Fruit fly (Drosophila melanogaster) whole organism, embryonic: ENCODE data around the gene CG32388.

Experiments
- Aef1 ChIP-seq: fragments of 200-800 bp; sonication (Bioruptor generic); IDR thresholded peaks from 3 replicates; pipeline ENCODE4 v1.3.6; 2022; ENCODE audit warnings: missing biosample characterization, missing genetic modification characterization
- Atf6 ChIP-seq: fragments of 200-800 bp; sonication (Bioruptor generic); IDR thresholded peaks from 2 replicates; pipeline ENCODE4 v1.3.6; 2022; ENCODE audit warnings: missing biosample characterization, missing genetic modification characterization
- B-H1 ChIP-seq: fragments of 200-800 bp; sonication (Bioruptor generic); IDR thresholded peaks from 3 replicates; pipeline ENCODE4 v1.3.6; 2022; ENCODE audit warnings: missing biosample characterization, missing genetic modification characterization
- Blimp-1 ChIP-seq: fragments of 200-800 bp; sonication (Bioruptor generic); optimal IDR thresholded peaks from 3 replicates; lab custom pipeline; 2018; ENCODE audit warnings: missing biosample characterization, missing genetic modification characterization, mild to moderate bottlenecking, moderate library complexity, missing genetic modification reagents
- CG10209 ChIP-seq: fragments of 200-800 bp; sonication (Bioruptor generic); optimal IDR thresholded peaks from 3 replicates; lab custom pipeline; 2017; ENCODE audit warnings: missing biosample characterization, mild to moderate bottlenecking, missing genetic modification characterization, missing genetic modification reagents
- CG10321 ChIP-seq: fragments of 200-800 bp; sonication (Bioruptor generic); IDR thresholded peaks from 2 replicates; pipeline ENCODE4 v1.3.6; 2022; ENCODE audit warnings: missing biosample characterization, missing genetic modification characterization
- CG11696 ChIP-seq: fragments of 200-800 bp; sonication (Bioruptor generic); IDR thresholded peaks from 2 replicates; pipeline ENCODE4 v1.3.6; 2022; ENCODE audit warnings: missing biosample characterization, missing genetic modification characterization
- CG13424 ChIP-seq: fragments of 200-800 bp; sonication (Bioruptor generic); optimal IDR thresholded peaks from 2 replicates; lab custom pipeline; 2019; ENCODE audit warnings: missing biosample characterization, mild to moderate bottlenecking, missing genetic modification characterization, moderate library complexity
- CG14050 ChIP-seq: fragments of 200-800 bp; sonication (Bioruptor generic); IDR thresholded peaks from 3 replicates; pipeline ENCODE4 v1.3.6; 2022; ENCODE audit warnings: missing biosample characterization, missing genetic modification characterization
- CG15011 ChIP-seq: fragments of 200-800 bp; sonication (Bioruptor generic); optimal IDR thresholded peaks from 3 replicates; lab custom pipeline; 2018; ENCODE audit warnings: missing biosample characterization, mild to moderate bottlenecking, missing genetic modification characterization
- CG15479 ChIP-seq: fragments of 200-800 bp; sonication (Bioruptor generic); optimal IDR thresholded peaks from 3 replicates; lab custom pipeline; 2019; ENCODE audit warnings: missing biosample characterization, mild to moderate bottlenecking, missing genetic modification characterization, moderate library complexity
- CG1647 ChIP-seq: fragments of 200-800 bp; sonication (Bioruptor generic); optimal IDR thresholded peaks from 3 replicates; lab custom pipeline; 2016; ENCODE audit warnings: missing biosample characterization, missing genetic modification characterization
- CG16779 ChIP-seq: fragments of 200-800 bp; sonication (Bioruptor generic); IDR thresholded peaks from 2 replicates; pipeline ENCODE4 v1.3.6; 2022; ENCODE audit warnings: missing biosample characterization, missing genetic modification characterization
- CG2202 ChIP-seq: fragments of 200-800 bp; sonication (Bioruptor generic); optimal IDR thresholded peaks from 2 replicates; lab custom pipeline; 2018; ENCODE audit warnings: missing biosample characterization, mild to moderate bottlenecking, missing genetic modification characterization
- CG30403 ChIP-seq: fragments of 200-800 bp; sonication (Bioruptor generic); optimal IDR thresholded peaks from 3 replicates; lab custom pipeline; 2016; ENCODE audit warnings: missing biosample characterization, missing genetic modification characterization
- CG3065 ChIP-seq: fragments of 200-800 bp; sonication (Bioruptor generic); optimal IDR thresholded peaks from 2 replicates; lab custom pipeline; 2016; ENCODE audit warnings: missing biosample characterization, missing genetic modification characterization
- CG31224 ChIP-seq: fragments of 200-800 bp; sonication (Bioruptor generic); IDR thresholded peaks from 2 replicates; pipeline ENCODE4 v1.3.6; 2022; ENCODE audit warnings: missing biosample characterization, missing genetic modification characterization
- CG31365 ChIP-seq: fragments of 200-800 bp; sonication (Bioruptor generic); optimal IDR thresholded peaks from 2 replicates; lab custom pipeline; 2018; ENCODE audit warnings: missing biosample characterization, mild to moderate bottlenecking, missing genetic modification characterization
- CG31388 ChIP-seq: fragments of 200-800 bp; sonication (Bioruptor generic); optimal IDR thresholded peaks from 2 replicates; lab custom pipeline; 2016; ENCODE audit warnings: missing biosample characterization, missing genetic modification characterization
- CG4404 ChIP-seq: fragments of 200-800 bp; sonication (Bioruptor generic); IDR thresholded peaks from 2 replicates; pipeline ENCODE4 v1.3.6; 2022; ENCODE audit warnings: missing biosample characterization, missing genetic modification characterization
- CG5245 ChIP-seq: fragments of 200-800 bp; sonication (Bioruptor generic); optimal IDR thresholded peaks from 3 replicates; lab custom pipeline; 2016; ENCODE audit warnings: missing biosample characterization, missing genetic modification characterization
- CG8290 ChIP-seq, 3 experiments: fragments of 200-800 bp; sonication (Bioruptor generic); optimal IDR thresholded peaks; 2 replicates each; lab custom pipeline; 2016 to 2019; ENCODE audit warnings: missing biosample characterization in 3 of 3, missing genetic modification characterization in 3 of 3, mild to moderate bottlenecking in 2 of 3, moderate library complexity in 1 of 3
- Chrac-16 ChIP-seq: fragments of 200-800 bp; sonication (Bioruptor generic); optimal IDR thresholded peaks from 3 replicates; lab custom pipeline; 2016; ENCODE audit warnings: missing biosample characterization, missing genetic modification characterization
- CkIIα-i1 ChIP-seq: fragments of 200-800 bp; sonication (Bioruptor generic); IDR thresholded peaks from 2 replicates; pipeline ENCODE4 v1.3.6; 2022; ENCODE audit warnings: missing biosample characterization, missing genetic modification characterization
- H2.0 ChIP-seq: fragments of 200-800 bp; sonication (Bioruptor generic); IDR thresholded peaks from 2 replicates; pipeline ENCODE4 v1.3.6; 2022; ENCODE audit warnings: missing biosample characterization, missing genetic modification characterization
- Hey ChIP-seq: fragments of 200-800 bp; sonication (Bioruptor generic); optimal IDR thresholded peaks from 3 replicates; lab custom pipeline; 2018; ENCODE audit warnings: missing biosample characterization, mild to moderate bottlenecking, missing genetic modification characterization
- HmgD ChIP-seq: fragments of 200-800 bp; sonication (Bioruptor generic); optimal IDR thresholded peaks from 3 replicates; lab custom pipeline; 2016; ENCODE audit warnings: missing biosample characterization, missing genetic modification characterization
- Hmr ChIP-seq: fragments of 200-800 bp; sonication (Bioruptor generic); optimal IDR thresholded peaks from 3 replicates; lab custom pipeline; 2017; ENCODE audit warnings: mild to moderate bottlenecking, missing biosample characterization, missing genetic modification reagents, missing genetic modification characterization
- Hr39 ChIP-seq: fragments of >200 bp; optimal IDR thresholded peaks from 2 replicates; lab custom pipeline; 2017
- Lpt ChIP-seq: fragments of >200 bp; optimal IDR thresholded peaks from 2 replicates; lab custom pipeline; 2018; ENCODE audit warnings: missing biosample characterization, missing genetic modification characterization
- MBD-R2 ChIP-seq: fragments of 200-800 bp; sonication (Bioruptor generic); IDR thresholded peaks from 2 replicates; pipeline ENCODE4 v1.3.6; 2022; ENCODE audit warnings: missing biosample characterization, missing genetic modification characterization
- Max ChIP-seq: fragments of 200-800 bp; sonication (Bioruptor generic); optimal IDR thresholded peaks from 2 replicates; lab custom pipeline; 2016; ENCODE audit warnings: missing biosample characterization, mild to moderate bottlenecking, missing genetic modification characterization
- Nf-YC ChIP-seq: fragments of 200-800 bp; optimal IDR thresholded peaks from 3 replicates; lab custom pipeline; 2019; ENCODE audit warnings: missing biosample characterization, mild to moderate bottlenecking, missing genetic modification characterization, moderate library complexity
- Sry-β ChIP-seq: fragments of 200-800 bp; sonication (Bioruptor generic); optimal IDR thresholded peaks from 2 replicates; lab custom pipeline; 2018; ENCODE audit warnings: missing biosample characterization, mild to moderate bottlenecking, missing genetic modification characterization, moderate library complexity
- Ssrp ChIP-seq: fragments of 200-800 bp; sonication (Bioruptor generic); optimal IDR thresholded peaks from 2 replicates; lab custom pipeline; 2018; ENCODE audit warnings: missing biosample characterization, mild to moderate bottlenecking, missing genetic modification characterization, moderate library complexity
- bigmax ChIP-seq: fragments of 200-800 bp; sonication (Bioruptor generic); optimal IDR thresholded peaks from 2 replicates; lab custom pipeline; 2018; ENCODE audit warnings: missing biosample characterization, mild to moderate bottlenecking, missing genetic modification characterization
- cato ChIP-seq: fragments of 200-800 bp; sonication (Bioruptor generic); optimal IDR thresholded peaks from 2 replicates; lab custom pipeline; 2016; ENCODE audit warnings: missing biosample characterization, missing genetic modification characterization, borderline replicate concordance
- crp ChIP-seq, 2 experiments: fragments of 200-800 bp; sonication (Bioruptor generic); optimal IDR thresholded peaks; 2 replicates in 1 of 2; 3 replicates in 1 of 2; lab custom pipeline; 2017; ENCODE audit warnings: missing biosample characterization in 2 of 2, missing genetic modification characterization in 2 of 2, mild to moderate bottlenecking in 1 of 2, moderate library complexity in 1 of 2
- emc ChIP-seq: fragments of 200-800 bp; sonication (Bioruptor generic); optimal IDR thresholded peaks from 2 replicates; lab custom pipeline; 2016; ENCODE audit warnings: missing biosample characterization, missing genetic modification characterization
- fd96Cb ChIP-seq: fragments of 200-800 bp; sonication (Bioruptor generic); optimal IDR thresholded peaks from 2 replicates; lab custom pipeline; 2018; ENCODE audit warnings: missing biosample characterization, mild to moderate bottlenecking, missing genetic modification characterization, moderate library complexity
- gt ChIP-seq: fragments of 200-800 bp; sonication (Bioruptor generic); IDR thresholded peaks from 2 replicates; pipeline ENCODE4 v1.3.6; 2022; ENCODE audit warnings: missing biosample characterization, missing genetic modification characterization
- ind ChIP-seq: fragments of 200-800 bp; sonication (Bioruptor generic); optimal IDR thresholded peaks from 3 replicates; lab custom pipeline; 2016; ENCODE audit warnings: missing biosample characterization, missing genetic modification characterization
- jumu ChIP-seq: fragments of 200-800 bp; sonication (Bioruptor generic); optimal IDR thresholded peaks from 3 replicates; lab custom pipeline; 2016; ENCODE audit warnings: missing biosample characterization, missing genetic modification characterization
- nau ChIP-seq: fragments of 200-800 bp; sonication (Bioruptor generic); optimal IDR thresholded peaks from 3 replicates; lab custom pipeline; 2017; ENCODE audit warnings: missing biosample characterization, mild to moderate bottlenecking, missing genetic modification characterization, missing genetic modification reagents
- oc ChIP-seq: fragments of 200-800 bp; sonication (Bioruptor generic); optimal IDR thresholded peaks from 2 replicates; lab custom pipeline; 2018; ENCODE audit warnings: missing biosample characterization, mild to moderate bottlenecking, missing genetic modification characterization, moderate library complexity
- onecut ChIP-seq: fragments of 200-800 bp; sonication (Bioruptor generic); IDR thresholded peaks from 2 replicates; pipeline ENCODE4 v1.3.6; 2022; ENCODE audit warnings: missing biosample characterization, missing genetic modification characterization
- pfk ChIP-seq: fragments of 200-800 bp; sonication (Bioruptor generic); optimal IDR thresholded peaks from 2 replicates; lab custom pipeline; 2018; ENCODE audit warnings: missing biosample characterization, mild to moderate bottlenecking, missing genetic modification characterization, moderate library complexity
- pita ChIP-seq: fragments of 200-800 bp; sonication (Bioruptor generic); optimal IDR thresholded peaks from 2 replicates; lab custom pipeline; 2017; ENCODE audit warnings: missing biosample characterization, mild to moderate bottlenecking, missing genetic modification characterization
- sens-2 ChIP-seq: fragments of 200-800 bp; sonication (Bioruptor generic); IDR thresholded peaks from 2 replicates; pipeline ENCODE4 v1.3.6; 2022; ENCODE audit warnings: missing biosample characterization, missing genetic modification characterization
- zen2 ChIP-seq: fragments of 200-800 bp; sonication (Bioruptor generic); IDR thresholded peaks from 3 replicates; pipeline ENCODE4 v1.3.6; 2022; ENCODE audit warnings: missing biosample characterization, missing genetic modification characterization; ENCODE audit not compliant: partially characterized antibody
- zfh1 ChIP-seq: fragments of 200-800 bp; sonication (Bioruptor generic); IDR thresholded peaks from 3 replicates; pipeline ENCODE4 v1.3.6; 2022; ENCODE audit warnings: missing biosample characterization, missing genetic modification characterization

The CG32388 gene

dm6 chr3L:6981823-6982222 is 2.6 kb downstream of the CG32388 start (continued):
- peak; percentile 7 for TF ChIP-seq CG15011 (GFP tag; lab: Kevin White, UChicago)
- no peak for TF ChIP-seq CG31388 (GFP tag; lab: Kevin White, UChicago)
- TF ChIP-seq Nf-YC (tag; lab: Kevin White, UChicago): no peak
- TF ChIP-seq gt (GFP tag; lab: Robert Waterston, UW): no peak
- TF ChIP-seq CG30403 (GFP tag; lab: Kevin White, UChicago): peak; percentile 39
- no peak for TF ChIP-seq CG15479 (GFP tag; lab: Kevin White, UChicago)
- TF ChIP-seq CG14050 (GFP tag; lab: Robert Waterston, UW): no peak
- TF ChIP-seq Chrac-16 (GFP tag; lab: Kevin White, UChicago): peak; percentile 43
- peak; percentile 38; the same call in 1 of the 2 replicates for TF ChIP-seq onecut
- no peak for TF ChIP-seq Atf6 (GFP tag; lab: Robert Waterston, UW)
- TF ChIP-seq CG2202: peak; percentile 43
- TF ChIP-seq CG4404: peak; percentile 79
- TF ChIP-seq CkIIα-i1 (GFP tag; lab: Robert Waterston, UW): no peak
- no peak for TF ChIP-seq zen2 (GFP tag; lab: Robert Waterston, UW)
- no peak for TF ChIP-seq pfk (GFP tag; lab: Kevin White, UChicago)
- peak; percentile 20 for TF ChIP-seq jumu (GFP tag; lab: Kevin White, UChicago)
- TF ChIP-seq fd96Cb (tag; lab: Kevin White, UChicago): peak; percentile 31
- no peak for TF ChIP-seq Max (GFP tag; lab: Kevin White, UChicago)
- no peak for TF ChIP-seq CG1647 (GFP tag; lab: Kevin White, UChicago)
- no peak for TF ChIP-seq CG31224
- no peak for TF ChIP-seq Lpt (GFP tag; lab: Kevin White, UChicago)
- peak; percentile 43 for TF ChIP-seq Blimp-1
- TF ChIP-seq cato: peak; percentile 13
- TF ChIP-seq Sry-β (GFP tag; lab: Kevin White, UChicago): no peak
- TF ChIP-seq zfh1 (GFP tag; lab: Robert Waterston, UW): peak; percentile 56; the same call in 2 of the 3 replicates
- no peak for TF ChIP-seq CG5245 (GFP tag; lab: Kevin White, UChicago)
- TF ChIP-seq CG3065: no peak
- no peak for TF ChIP-seq sens-2 (GFP tag; lab: Robert Waterston, UW)
- no peak for TF ChIP-seq emc (GFP tag; lab: Kevin White, UChicago)
- TF ChIP-seq Hr39 (lab: Kevin White, UChicago): no peak
- no peak for TF ChIP-seq B-H1
- TF ChIP-seq CG11696 (GFP tag; lab: Robert Waterston, UW): no peak
- TF ChIP-seq Hey (tag; lab: Kevin White, UChicago): no peak
- TF ChIP-seq CG16779 (GFP tag; lab: Robert Waterston, UW): no peak
- TF ChIP-seq CG10209 (GFP tag; lab: Kevin White, UChicago): peak; percentile 49
- TF ChIP-seq CG8290 (GFP tag; optimal IDR thresholded peaks at IDR 0.05; lab: Kevin White, UChicago): peak; percentile 13
- peak in 1 of 2 experiments; percentile 18 for TF ChIP-seq CG8290 (tag; optimal IDR thresholded peaks at IDR 0.05; lab: Kevin White, UChicago)
- peak; percentile 47 for TF ChIP-seq oc (tag; lab: Kevin White, UChicago)
- TF ChIP-seq HmgD (GFP tag; lab: Kevin White, UChicago): no peak
- TF ChIP-seq Hmr (GFP tag; lab: Kevin White, UChicago): peak; percentile 2
- no peak for TF ChIP-seq bigmax
- no peak for TF ChIP-seq CG31365
- TF ChIP-seq H2.0 (GFP tag; lab: Robert Waterston, UW): no peak
- TF ChIP-seq MBD-R2 (GFP tag; lab: Robert Waterston, UW): 0 out of 2 replicates have a peak, but pooled peaks have one; percentile 19
- peak; percentile 64 for TF ChIP-seq CG13424
- TF ChIP-seq CG10321 (GFP tag; lab: Robert Waterston, UW): no peak
- TF ChIP-seq nau: no peak
- peak; percentile 68 for TF ChIP-seq Ssrp (tag; lab: Kevin White, UChicago)
- no peak for TF ChIP-seq pita (GFP tag; lab: Kevin White, UChicago)
- no peak for TF ChIP-seq Aef1 (GFP tag; lab: Robert Waterston, UW)
- TF ChIP-seq crp (GFP tag; optimal IDR thresholded peaks at IDR 0.05; lab: Kevin White, UChicago): no peak
- TF ChIP-seq ind (GFP tag; lab: Kevin White, UChicago): peak; percentile 2
